ENCODE assay signal across 5 fruit fly cellular contexts in the genomic region with DNA sequence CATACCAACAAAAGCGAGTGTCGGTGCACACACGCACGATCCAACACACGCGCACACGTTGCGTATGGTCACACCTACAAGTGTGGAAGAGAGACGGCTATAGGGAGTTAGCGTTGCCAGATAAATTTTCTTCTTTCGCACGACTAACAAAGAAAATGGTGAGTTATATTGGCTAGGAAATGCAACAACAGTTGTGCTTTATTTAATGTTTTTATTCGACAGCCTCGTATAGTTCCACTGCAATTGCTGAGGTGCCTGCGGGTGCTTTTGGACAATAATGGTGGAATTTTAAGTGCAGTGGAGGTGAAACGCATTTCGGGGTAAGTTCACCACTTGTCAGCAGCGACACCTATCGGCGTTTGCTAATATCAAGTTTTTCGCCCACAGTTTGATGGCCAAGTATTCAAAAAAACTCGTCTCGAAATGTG.
TF ChIP-seq lines count a peak whose summit lies in the region.

No protein-coding gene starts in this region.

- peak; percentile 88 to 96 for TF ChIP-seq CTCF in S2 (optimal IDR thresholded peaks at IDR 0.05; lab: Kevin White, UChicago)
- TF ChIP-seq CTCF in whole organism, embryonic (GFP tag; optimal IDR thresholded peaks at IDR 0.05; lab: Kevin White, UChicago): peak; percentile 96

TF ChIP-seq in whole organism, adult, 20 proteins besides CTCF, POLR2A, EP300 and RAD21:
- no peak for TF ChIP-seq cnc (optimal IDR thresholded peaks at IDR 0.05; lab: Kevin White, UChicago)
- TF ChIP-seq cic (GFP tag; optimal IDR thresholded peaks at IDR 0.05; lab: Kevin White, UChicago): peak; percentile 7
- TF ChIP-seq CG7101 (tag; optimal IDR thresholded peaks at IDR 0.05; lab: Kevin White, UChicago): peak; percentile 10
- no peak for TF ChIP-seq bab1 (GFP tag; optimal IDR thresholded peaks at IDR 0.05; lab: Kevin White, UChicago)
- no peak for TF ChIP-seq CG12768 (GFP tag; optimal IDR thresholded peaks at IDR 0.05; lab: Kevin White, UChicago)
- TF ChIP-seq ovo (GFP tag; optimal IDR thresholded peaks at IDR 0.05; lab: Kevin White, UChicago): no peak
- TF ChIP-seq Crg-1 (GFP tag; optimal IDR thresholded peaks at IDR 0.05; lab: Kevin White, UChicago): peak; percentile 61
- no peak for TF ChIP-seq pad (GFP tag; optimal IDR thresholded peaks at IDR 0.05; lab: Kevin White, UChicago)
- TF ChIP-seq tj (GFP tag; optimal IDR thresholded peaks at IDR 0.05; lab: Kevin White, UChicago): no peak
- peak; percentile 68 for TF ChIP-seq Mnt (GFP tag; optimal IDR thresholded peaks at IDR 0.05; lab: Kevin White, UChicago)
- TF ChIP-seq Hr96 (GFP tag; optimal IDR thresholded peaks at IDR 0.05; lab: Kevin White, UChicago): peak; percentile 29
- TF ChIP-seq Clk (GFP tag; optimal IDR thresholded peaks at IDR 0.05; lab: Kevin White, UChicago): no peak
- TF ChIP-seq CG11617 (GFP tag; optimal IDR thresholded peaks at IDR 0.05; lab: Kevin White, UChicago): no peak
- no peak for TF ChIP-seq CG14711 (tag; optimal IDR thresholded peaks at IDR 0.05; lab: Kevin White, UChicago)
- no peak for TF ChIP-seq CG5204 (GFP tag; optimal IDR thresholded peaks at IDR 0.05; lab: Kevin White, UChicago)
- no peak for TF ChIP-seq CG33017 (tag; optimal IDR thresholded peaks at IDR 0.05; lab: Kevin White, UChicago)
- no peak for TF ChIP-seq kay (GFP tag; lab: Kevin White, UChicago; ENCODE audit: borderline replicate concordance)
- peak; percentile 26 for TF ChIP-seq toe (GFP tag; optimal IDR thresholded peaks at IDR 0.05; lab: Kevin White, UChicago)
- no peak for TF ChIP-seq CG7045 (GFP tag; optimal IDR thresholded peaks at IDR 0.05; lab: Kevin White, UChicago)
- peak; percentile 1 for TF ChIP-seq CG1620 (GFP tag; optimal IDR thresholded peaks at IDR 0.05; lab: Kevin White, UChicago)

TF ChIP-seq in whole organism, embryonic, 481 proteins besides CTCF, POLR2A, EP300 and RAD21 (continues in another document):
- TF ChIP-seq Awh (GFP tag; IDR thresholded peaks at IDR 0.05; lab: Robert Waterston, UW) (no peak), CG15514 (GFP tag; optimal IDR thresholded peaks at IDR 0.05; lab: Kevin White, UChicago) (peak; percentile 69), vnd (GFP tag; IDR thresholded peaks at IDR 0.05; lab: Robert Waterston, UW; ENCODE audit: partially characterized antibody) (no peak), Atf3 (GFP tag; optimal IDR thresholded peaks at IDR 0.05; lab: Kevin White, UChicago) (peak; percentile 30), CG2116 (GFP tag; optimal IDR thresholded peaks at IDR 0.05; lab: Kevin White, UChicago) (no peak), CG33213 (GFP tag; optimal IDR thresholded peaks at IDR 0.05; lab: Kevin White, UChicago) (no peak), CG15073 (GFP tag; optimal IDR thresholded peaks at IDR 0.05; lab: Kevin White, UChicago) (no peak), slp2 (GFP tag; optimal IDR thresholded peaks at IDR 0.05; lab: Kevin White, UChicago) (no peak), gt (GFP tag; IDR thresholded peaks at IDR 0.05; lab: Robert Waterston, UW) (no peak), dati (GFP tag; IDR thresholded peaks at IDR 0.05; lab: Robert Waterston, UW) (no peak), sr (GFP tag; IDR thresholded peaks at IDR 0.05; lab: Robert Waterston, UW) (no peak), Mes4 (GFP tag; optimal IDR thresholded peaks at IDR 0.05; lab: Kevin White, UChicago) (no peak), amos (GFP tag; IDR thresholded peaks at IDR 0.05; lab: Robert Waterston, UW; ENCODE audit: partially characterized antibody) (peak; percentile 33), CG7357 (GFP tag; IDR thresholded peaks at IDR 0.05; lab: Robert Waterston, UW) (no peak), CG2129 (GFP tag; IDR thresholded peaks at IDR 0.05; lab: Robert Waterston, UW; ENCODE audit: partially characterized antibody) (no peak), scrt (GFP tag; optimal IDR thresholded peaks at IDR 0.05; lab: Kevin White, UChicago) (no peak), tin (GFP tag; optimal IDR thresholded peaks at IDR 0.05; lab: Kevin White, UChicago) (no peak), hb (GFP tag; IDR thresholded peaks at IDR 0.05; lab: Robert Waterston, UW; ENCODE audit: partially characterized antibody) (no peak), gfzf (GFP tag; optimal IDR thresholded peaks at IDR 0.05; lab: Kevin White, UChicago) (peak; percentile 51), onecut (GFP tag; IDR thresholded peaks at IDR 0.05; lab: Robert Waterston, UW) (no peak), CG18599 (GFP tag; optimal IDR thresholded peaks at IDR 0.05; lab: Kevin White, UChicago) (peak; percentile 1), z (GFP tag; IDR thresholded peaks at IDR 0.05; lab: Robert Waterston, UW) (no peak), CG13296 (GFP tag; optimal IDR thresholded peaks at IDR 0.05; lab: Kevin White, UChicago) (peak; percentile 21)

TF ChIP-seq in whole organism, prepupa, 60 proteins besides CTCF, POLR2A, EP300 and RAD21 (continues in another document):
- no peak for TF ChIP-seq net (GFP tag; optimal IDR thresholded peaks at IDR 0.05; lab: Kevin White, UChicago)
- no peak for TF ChIP-seq CG31627 (GFP tag; optimal IDR thresholded peaks at IDR 0.05; lab: Kevin White, UChicago)
- no peak for TF ChIP-seq acj6 (GFP tag; optimal IDR thresholded peaks at IDR 0.05; lab: Kevin White, UChicago)
- TF ChIP-seq spab (GFP tag; optimal IDR thresholded peaks at IDR 0.05; lab: Kevin White, UChicago): no peak
- TF ChIP-seq Smox (GFP tag; optimal IDR thresholded peaks at IDR 0.05; lab: Kevin White, UChicago): no peak
- TF ChIP-seq CG9139 (GFP tag; optimal IDR thresholded peaks at IDR 0.05; lab: Kevin White, UChicago): no peak
- no peak for TF ChIP-seq esn (GFP tag; optimal IDR thresholded peaks at IDR 0.05; lab: Kevin White, UChicago)
- TF ChIP-seq svp (GFP tag; lab: Kevin White, UChicago): peak; percentile 68
- no peak for TF ChIP-seq ss (GFP tag; optimal IDR thresholded peaks at IDR 0.05; lab: Kevin White, UChicago)
- no peak for TF ChIP-seq dac (GFP tag; optimal IDR thresholded peaks at IDR 0.05; lab: Kevin White, UChicago)
- TF ChIP-seq Eip78C (GFP tag; lab: Kevin White, UChicago): no peak
- TF ChIP-seq CG6854 (GFP tag; optimal IDR thresholded peaks at IDR 0.05; lab: Kevin White, UChicago): no peak
- TF ChIP-seq CG6276 (GFP tag; optimal IDR thresholded peaks at IDR 0.05; lab: Kevin White, UChicago): no peak
- TF ChIP-seq dsx (GFP tag; optimal IDR thresholded peaks at IDR 0.05; lab: Kevin White, UChicago; ENCODE audit: poor library complexity, severe bottlenecking): peak; percentile 16
- no peak for TF ChIP-seq fd59A (GFP tag; optimal IDR thresholded peaks at IDR 0.05; lab: Kevin White, UChicago)
- peak; percentile 97 for TF ChIP-seq Sox14 (GFP tag; optimal IDR thresholded peaks at IDR 0.05; lab: Kevin White, UChicago)
- peak; percentile 14 for TF ChIP-seq lz (GFP tag; optimal IDR thresholded peaks at IDR 0.05; lab: Kevin White, UChicago)
- TF ChIP-seq CG1621 (tag; optimal IDR thresholded peaks at IDR 0.05; lab: Kevin White, UChicago): peak; percentile 16
- TF ChIP-seq CG16779 (tag; optimal IDR thresholded peaks at IDR 0.05; lab: Kevin White, UChicago): no peak
- peak; percentile 0 for TF ChIP-seq CG3032 (tag; optimal IDR thresholded peaks at IDR 0.05; lab: Kevin White, UChicago)
- TF ChIP-seq CG8119 (GFP tag; IDR thresholded peaks at IDR 0.05; lab: Robert Waterston, UW): no peak; the same call in 2 of the 3 replicates
- no peak for TF ChIP-seq OdsH (GFP tag; optimal IDR thresholded peaks at IDR 0.05; lab: Kevin White, UChicago)
- TF ChIP-seq CG6792 (GFP tag; optimal IDR thresholded peaks at IDR 0.05; lab: Kevin White, UChicago): no peak
- TF ChIP-seq CG6163 (GFP tag; IDR thresholded peaks at IDR 0.05; lab: Robert Waterston, UW): peak; percentile 48; the same call in 1 of the 3 replicates
- TF ChIP-seq Eip75B (GFP tag; optimal IDR thresholded peaks at IDR 0.05; lab: Kevin White, UChicago): no peak

TF ChIP-seq in whole organism, wandering third instar larva, 38 proteins besides CTCF, POLR2A, EP300 and RAD21:
- TF ChIP-seq Dif (GFP tag; optimal IDR thresholded peaks at IDR 0.05; lab: Kevin White, UChicago; ENCODE audit: partially characterized antibody) (peak; percentile 29), Dfd (GFP tag; optimal IDR thresholded peaks at IDR 0.05; lab: Kevin White, UChicago) (no peak), Vsx2 (GFP tag; optimal IDR thresholded peaks at IDR 0.05; lab: Kevin White, UChicago; ENCODE audit: partially characterized antibody) (no peak), Hr83 (GFP tag; optimal IDR thresholded peaks at IDR 0.05; lab: Kevin White, UChicago; ENCODE audit: poor library complexity, severe bottlenecking) (peak; percentile 55), rgr (GFP tag; optimal IDR thresholded peaks at IDR 0.05; lab: Kevin White, UChicago) (peak; percentile 31), OdsH (GFP tag; optimal IDR thresholded peaks at IDR 0.05; lab: Kevin White, UChicago) (peak; percentile 3), Hnf4 (GFP tag; optimal IDR thresholded peaks at IDR 0.05; lab: Kevin White, UChicago) (no peak), Myc (optimal IDR thresholded peaks at IDR 0.05; lab: Kevin White, UChicago) (peak; percentile 80), jim (GFP tag; optimal IDR thresholded peaks at IDR 0.05; lab: Kevin White, UChicago) (no peak), tai (GFP tag; optimal IDR thresholded peaks at IDR 0.05; lab: Kevin White, UChicago) (no peak), fru (GFP tag; optimal IDR thresholded peaks at IDR 0.05; lab: Kevin White, UChicago) (no peak), Jra (GFP tag; optimal IDR thresholded peaks at IDR 0.05; lab: Kevin White, UChicago) (peak; percentile 26), HLH106 (tag; optimal IDR thresholded peaks at IDR 0.05; lab: Kevin White, UChicago) (peak; percentile 13), h (GFP tag; optimal IDR thresholded peaks at IDR 0.05; lab: Kevin White, UChicago) (peak; percentile 34), GATAd (GFP tag; optimal IDR thresholded peaks at IDR 0.05; lab: Kevin White, UChicago) (peak; percentile 15), Sp1 (GFP tag; optimal IDR thresholded peaks at IDR 0.05; lab: Kevin White, UChicago) (no peak), Hr78 (GFP tag; optimal IDR thresholded peaks at IDR 0.05; lab: Kevin White, UChicago) (no peak)
